Fruit fly (Drosophila melanogaster) whole organism, wandering third instar larva: ENCODE results near the gene CG31730.

Experiments used
- CrebA ChIP-seq: fragments of 200-800 bp; sonication (Bioruptor generic); optimal IDR thresholded peaks from 2 replicates; lab custom pipeline; 2016; ENCODE audit warnings: missing biosample characterization, mild to moderate bottlenecking, missing genetic modification characterization, borderline replicate concordance
- Jra ChIP-seq: sonication (Bioruptor generic); optimal IDR thresholded peaks from 2 replicates; lab custom pipeline; 2016; ENCODE audit warnings: missing biosample characterization, missing genetic modification characterization
- Vsx2 ChIP-seq: fragments of 200-300, 225-300 bp; sonication (Bioruptor generic); optimal IDR thresholded peaks from 2 replicates; lab custom pipeline; 2018; ENCODE audit warnings: missing biosample characterization, missing genetic modification characterization; ENCODE audit not compliant: partially characterized antibody
- h ChIP-seq: fragments of 200-800 bp; sonication (Bioruptor generic); optimal IDR thresholded peaks from 3 replicates; lab custom pipeline; 2016; ENCODE audit warnings: missing biosample characterization, mild to moderate bottlenecking, missing genetic modification characterization
- lola ChIP-seq: fragments of >200 bp; optimal IDR thresholded peaks from 2 replicates; lab custom pipeline; 2017; ENCODE audit warnings: missing biosample characterization, missing genetic modification characterization
- pan ChIP-seq: fragments of >200 bp; optimal IDR thresholded peaks from 2 replicates; lab custom pipeline; 2017
- psq ChIP-seq: fragments of 200-800 bp; sonication (Bioruptor generic); optimal IDR thresholded peaks from 3 replicates; lab custom pipeline; 2017; ENCODE audit warnings: missing biosample characterization, mild to moderate bottlenecking, missing genetic modification characterization, moderate library complexity

dm6 chr2L:13286456-13286855 is 26.9 kb upstream of the CG31730 start, which contains the start of the genes Drep4 and Uvrag:
- TF ChIP-seq lola (GFP tag; lab: Kevin White, UChicago) (no peak), Jra (peak; percentile 51), Vsx2 (GFP tag; lab: Kevin White, UChicago) (no peak), CrebA (GFP tag; lab: Kevin White, UChicago) (no peak), h (GFP tag; lab: Kevin White, UChicago) (no peak), pan (lab: Kevin White, UChicago) (no peak), psq (GFP tag; lab: Kevin White, UChicago) (peak; percentile 61)
